Fruit fly (Drosophila melanogaster) whole organism, embryonic: ENCODE data around the gene CG5966.

Experiments
- ATbp ChIP-seq: fragments of 200-800 bp; sonication (Bioruptor generic); optimal IDR thresholded peaks from 2 replicates; lab custom pipeline; 2017; ENCODE audit warnings: missing biosample characterization, mild to moderate bottlenecking, missing genetic modification characterization, missing genetic modification reagents
- Atf3 ChIP-seq: fragments of 200-800 bp; sonication (Bioruptor generic); optimal IDR thresholded peaks from 3 replicates; lab custom pipeline; 2016; ENCODE audit warnings: missing biosample characterization, missing genetic modification characterization
- Awh ChIP-seq: fragments of 200-800 bp; sonication (Bioruptor generic); IDR thresholded peaks from 2 replicates; pipeline ENCODE4, ENCODE4 v1.3.6; 2022; ENCODE audit warnings: missing biosample characterization, missing genetic modification characterization
- Bgb ChIP-seq: fragments of 200-800 bp; sonication (Bioruptor generic); IDR thresholded peaks from 2 replicates; pipeline ENCODE4 v1.3.6; 2022; ENCODE audit warnings: missing biosample characterization, missing genetic modification characterization; ENCODE audit not compliant: partially characterized antibody
- C15 ChIP-seq: fragments of 200-800 bp; sonication (Bioruptor generic); IDR thresholded peaks from 3 replicates; pipeline ENCODE4 v1.3.6; 2022; ENCODE audit warnings: missing biosample characterization, missing genetic modification characterization
- CG10209 ChIP-seq: fragments of 200-800 bp; sonication (Bioruptor generic); optimal IDR thresholded peaks from 3 replicates; lab custom pipeline; 2017; ENCODE audit warnings: missing biosample characterization, mild to moderate bottlenecking, missing genetic modification characterization, missing genetic modification reagents
- CG10431 ChIP-seq: fragments of 200-800 bp; sonication (Bioruptor generic); optimal IDR thresholded peaks from 3 replicates; lab custom pipeline; 2018; ENCODE audit warnings: missing biosample characterization, mild to moderate bottlenecking, missing genetic modification characterization
- CG10654 ChIP-seq: fragments of 200-800 bp; sonication (Bioruptor generic); optimal IDR thresholded peaks from 2 replicates; lab custom pipeline; 2016; ENCODE audit warnings: missing biosample characterization, missing genetic modification characterization
- CG11696 ChIP-seq: fragments of 200-800 bp; sonication (Bioruptor generic); IDR thresholded peaks from 2 replicates; pipeline ENCODE4 v1.3.6; 2022; ENCODE audit warnings: missing biosample characterization, missing genetic modification characterization
- CG12391 ChIP-seq: fragments of 200-800 bp; sonication (Bioruptor generic); optimal IDR thresholded peaks from 3 replicates; lab custom pipeline; 2018; ENCODE audit warnings: missing biosample characterization, mild to moderate bottlenecking, missing genetic modification characterization, moderate library complexity
- CG14050 ChIP-seq: fragments of 200-800 bp; sonication (Bioruptor generic); IDR thresholded peaks from 3 replicates; pipeline ENCODE4 v1.3.6; 2022; ENCODE audit warnings: missing biosample characterization, missing genetic modification characterization
- CG3065 ChIP-seq: fragments of 200-800 bp; sonication (Bioruptor generic); optimal IDR thresholded peaks from 2 replicates; lab custom pipeline; 2016; ENCODE audit warnings: missing biosample characterization, missing genetic modification characterization
- CG31388 ChIP-seq: fragments of 200-800 bp; sonication (Bioruptor generic); optimal IDR thresholded peaks from 2 replicates; lab custom pipeline; 2016; ENCODE audit warnings: missing biosample characterization, missing genetic modification characterization
- CG32772 ChIP-seq: fragments of 200-800 bp; sonication (Bioruptor generic); IDR thresholded peaks from 2 replicates; pipeline ENCODE4 v1.3.6; 2022; ENCODE audit warnings: missing biosample characterization, missing genetic modification characterization
- CG6654 ChIP-seq: fragments of 200-800 bp; sonication (Bioruptor generic); optimal IDR thresholded peaks from 2 replicates; lab custom pipeline; 2017; ENCODE audit warnings: missing biosample characterization, mild to moderate bottlenecking, missing genetic modification characterization
- CG7556 ChIP-seq: fragments of 200-800 bp; sonication (Bioruptor generic); optimal IDR thresholded peaks from 2 replicates; lab custom pipeline; 2017; ENCODE audit warnings: missing biosample characterization, mild to moderate bottlenecking, missing genetic modification characterization
- CG7786 ChIP-seq: fragments of 200-800 bp; sonication (Bioruptor generic); optimal IDR thresholded peaks from 2 replicates; lab custom pipeline; 2016; ENCODE audit warnings: missing biosample characterization, missing genetic modification characterization
- CG7839 ChIP-seq: fragments of 200-800 bp; sonication (Bioruptor generic); optimal IDR thresholded peaks from 3 replicates; lab custom pipeline; 2018; ENCODE audit warnings: missing biosample characterization, mild to moderate bottlenecking, missing genetic modification characterization, moderate library complexity
- CG8089 ChIP-seq: fragments of 200-800 bp; sonication (Bioruptor generic); optimal IDR thresholded peaks from 3 replicates; lab custom pipeline; 2016; ENCODE audit warnings: missing biosample characterization, missing genetic modification characterization
- CG8388 ChIP-seq: fragments of 200-800 bp; sonication (Bioruptor generic); optimal IDR thresholded peaks from 2 replicates; lab custom pipeline; 2019; ENCODE audit warnings: missing biosample characterization, mild to moderate bottlenecking, missing genetic modification characterization, moderate library complexity
- Camta ChIP-seq: fragments of 200-800 bp; sonication (Bioruptor generic); optimal IDR thresholded peaks from 2 replicates; lab custom pipeline; 2016; ENCODE audit warnings: missing biosample characterization, missing genetic modification characterization
- Deaf1 ChIP-seq: fragments of 200-800 bp; optimal IDR thresholded peaks from 3 replicates; lab custom pipeline; 2019; ENCODE audit warnings: missing biosample characterization, mild to moderate bottlenecking, missing genetic modification characterization, moderate library complexity
- Dip2 ChIP-seq: fragments of 200-800 bp; sonication (Bioruptor generic); IDR thresholded peaks from 2 replicates; pipeline ENCODE4 v1.3.6; 2022; ENCODE audit warnings: missing biosample characterization, missing genetic modification characterization
- Fer3 ChIP-seq: fragments of 200-800 bp; sonication (Bioruptor generic); optimal IDR thresholded peaks from 2 replicates; lab custom pipeline; 2018; ENCODE audit warnings: missing biosample characterization, mild to moderate bottlenecking, missing genetic modification characterization, moderate library complexity
- Hey ChIP-seq: fragments of 200-800 bp; sonication (Bioruptor generic); optimal IDR thresholded peaks from 3 replicates; lab custom pipeline; 2018; ENCODE audit warnings: missing biosample characterization, mild to moderate bottlenecking, missing genetic modification characterization
- Hr78 ChIP-seq, 2 experiments: fragments of 200-800 bp in 1 of 2; fragments of >200 bp in 1 of 2; sonication (Bioruptor generic) in 1 of 2; optimal IDR thresholded peaks; 2 replicates each; lab custom pipeline; 2017 to 2019; ENCODE audit warnings: missing biosample characterization in 2 of 2, missing genetic modification characterization in 2 of 2, mild to moderate bottlenecking in 1 of 2, moderate library complexity in 1 of 2
- Lpt ChIP-seq: fragments of >200 bp; optimal IDR thresholded peaks from 2 replicates; lab custom pipeline; 2018; ENCODE audit warnings: missing biosample characterization, missing genetic modification characterization
- MESR4 ChIP-seq: fragments of 200-800 bp; sonication (Bioruptor generic); optimal IDR thresholded peaks from 2 replicates; lab custom pipeline; 2018; ENCODE audit warnings: missing biosample characterization, mild to moderate bottlenecking, missing genetic modification characterization, moderate library complexity
- NFAT ChIP-seq: fragments of 200-800 bp; sonication (Bioruptor generic); IDR thresholded peaks from 2 replicates; pipeline ENCODE4 v1.3.6; 2022; ENCODE audit warnings: missing biosample characterization, missing genetic modification characterization
- Oli ChIP-seq: fragments of 200-800 bp; sonication (Bioruptor generic); optimal IDR thresholded peaks from 2 replicates; lab custom pipeline; 2018; ENCODE audit warnings: missing biosample characterization, mild to moderate bottlenecking, missing genetic modification characterization, moderate library complexity
- Vsx1 ChIP-seq: fragments of 200-800 bp; sonication (Bioruptor generic); optimal IDR thresholded peaks from 2 replicates; lab custom pipeline; 2017; ENCODE audit warnings: missing biosample characterization, mild to moderate bottlenecking, missing genetic modification characterization, missing genetic modification reagents
- Xbp1 ChIP-seq: fragments of 200-800 bp; sonication (Bioruptor generic); optimal IDR thresholded peaks from 3 replicates; lab custom pipeline; 2016; ENCODE audit warnings: missing biosample characterization, mild to moderate bottlenecking, missing genetic modification characterization
- bab2 ChIP-seq: fragments of 200-800 bp; sonication (Bioruptor generic); optimal IDR thresholded peaks from 2 replicates; lab custom pipeline; 2016; ENCODE audit warnings: missing biosample characterization, missing genetic modification characterization
- cato ChIP-seq: fragments of 200-800 bp; sonication (Bioruptor generic); optimal IDR thresholded peaks from 2 replicates; lab custom pipeline; 2016; ENCODE audit warnings: missing biosample characterization, missing genetic modification characterization, borderline replicate concordance
- chm ChIP-seq: fragments of 200-800 bp; sonication (Bioruptor generic); IDR thresholded peaks from 2 replicates; pipeline ENCODE4 v1.3.6; 2022; ENCODE audit warnings: missing biosample characterization, missing genetic modification characterization
- crp ChIP-seq, 2 experiments: fragments of 200-800 bp; sonication (Bioruptor generic); optimal IDR thresholded peaks; 2 replicates in 1 of 2; 3 replicates in 1 of 2; lab custom pipeline; 2017; ENCODE audit warnings: missing biosample characterization in 2 of 2, missing genetic modification characterization in 2 of 2, mild to moderate bottlenecking in 1 of 2, moderate library complexity in 1 of 2
- da ChIP-seq: fragments of 200-800 bp; sonication (Bioruptor generic); optimal IDR thresholded peaks from 2 replicates; lab custom pipeline; 2016; ENCODE audit warnings: missing biosample characterization, missing genetic modification characterization
- dan ChIP-seq: fragments of 200-800 bp; sonication (Bioruptor generic); IDR thresholded peaks from 2 replicates; pipeline ENCODE4 v1.3.6; 2022; ENCODE audit warnings: missing biosample characterization, missing genetic modification characterization
- dati ChIP-seq: fragments of 200-800 bp; sonication (Bioruptor generic); IDR thresholded peaks from 2 replicates; pipeline ENCODE4 v1.3.6; 2022; ENCODE audit warnings: missing biosample characterization, missing genetic modification characterization
- hbn ChIP-seq: fragments of 200-800 bp; sonication (Bioruptor generic); IDR thresholded peaks from 2 replicates; pipeline ENCODE4 v1.3.6; 2022; ENCODE audit warnings: missing biosample characterization, missing genetic modification characterization; ENCODE audit not compliant: partially characterized antibody
- her ChIP-seq: fragments of 200-800 bp; sonication (Bioruptor generic); optimal IDR thresholded peaks from 2 replicates; lab custom pipeline; 2016; ENCODE audit warnings: missing biosample characterization, missing genetic modification characterization
- kay ChIP-seq: fragments of 200-800 bp; sonication (Bioruptor generic); optimal IDR thresholded peaks from 2 replicates; lab custom pipeline; 2016; ENCODE audit warnings: missing biosample characterization, missing genetic modification characterization
- lola ChIP-seq, 3 experiments: fragments of >200 bp in 2 of 3; fragments of 200-800 bp in 1 of 3; sonication (Bioruptor generic) in 1 of 3; optimal IDR thresholded peaks; 2 replicates each; lab custom pipeline; 2017 to 2019; ENCODE audit warnings: missing biosample characterization in 3 of 3, missing genetic modification characterization in 3 of 3, mild to moderate bottlenecking in 1 of 3, moderate library complexity in 1 of 3
- mam ChIP-seq: fragments of 200-800 bp; sonication (Bioruptor generic); optimal IDR thresholded peaks from 3 replicates; lab custom pipeline; 2016; ENCODE audit warnings: missing biosample characterization, missing genetic modification characterization
- oc ChIP-seq: fragments of 200-800 bp; sonication (Bioruptor generic); optimal IDR thresholded peaks from 2 replicates; lab custom pipeline; 2018; ENCODE audit warnings: missing biosample characterization, mild to moderate bottlenecking, missing genetic modification characterization, moderate library complexity
- row ChIP-seq: fragments of 200-800 bp; sonication (Bioruptor generic); IDR thresholded peaks from 3 replicates; pipeline ENCODE4 v1.3.6; 2022; ENCODE audit warnings: missing biosample characterization, missing genetic modification characterization
- tgo ChIP-seq: fragments of 200-800 bp; sonication (Bioruptor generic); IDR thresholded peaks from 3 replicates; pipeline ENCODE4 v1.3.6; 2022; ENCODE audit warnings: missing biosample characterization, missing genetic modification characterization
- tx ChIP-seq: fragments of 200-800 bp; sonication (Bioruptor generic); optimal IDR thresholded peaks from 2 replicates; lab custom pipeline; 2016; ENCODE audit warnings: missing biosample characterization, missing genetic modification characterization
- zen ChIP-seq: fragments of 200-800 bp; sonication (Bioruptor generic); optimal IDR thresholded peaks from 3 replicates; lab custom pipeline; 2018; ENCODE audit warnings: missing biosample characterization, mild to moderate bottlenecking, missing genetic modification characterization, moderate library complexity
- zf30C ChIP-seq: fragments of 200-800 bp; sonication (Bioruptor generic); optimal IDR thresholded peaks from 3 replicates; lab custom pipeline; 2018; ENCODE audit warnings: missing biosample characterization, mild to moderate bottlenecking, missing genetic modification characterization
- zfh2 ChIP-seq: fragments of 200-800 bp; sonication (Bioruptor generic); optimal IDR thresholded peaks from 2 replicates; lab custom pipeline; 2016; ENCODE audit warnings: missing biosample characterization, missing genetic modification characterization

Gene CG5966

dm6 chrX:5989368-5989767, 777 bp downstream of the CG5966 start (continued):
- TF ChIP-seq oc (tag; lab: Kevin White, UChicago) (peak; percentile 11), CG6654 (no peak), C15 (GFP tag; lab: Robert Waterston, UW) (no peak), zfh2 (GFP tag; lab: Kevin White, UChicago) (no peak), Oli (peak; percentile 61), CG8388 (peak; percentile 49), Bgb (GFP tag; lab: Robert Waterston, UW) (no peak), Lpt (GFP tag; lab: Kevin White, UChicago) (no peak), CG12391 (tag; lab: Kevin White, UChicago) (peak; percentile 52), Deaf1 (tag; lab: Kevin White, UChicago) (no peak), tgo (GFP tag; lab: Robert Waterston, UW) (peak; percentile 42; the same call in 1 of the 3 replicates), CG32772 (GFP tag; lab: Robert Waterston, UW) (0 out of 2 replicates have a peak, but pooled peaks have one; percentile 44), MESR4 (GFP tag; lab: Kevin White, UChicago) (no peak), Hey (tag; lab: Kevin White, UChicago) (no peak), CG10654 (no peak), CG7786 (GFP tag; lab: Kevin White, UChicago) (no peak), CG10431 (GFP tag; lab: Kevin White, UChicago) (no peak), CG7839 (tag; lab: Kevin White, UChicago) (peak; percentile 65), chm (GFP tag; lab: Robert Waterston, UW) (0 out of 2 replicates have a peak, but pooled peaks have one; percentile 42), lola (GFP tag; optimal IDR thresholded peaks at IDR 0.05; lab: Kevin White, UChicago) (peak in 1 of 3 experiments; percentile 27), CG31388 (GFP tag; lab: Kevin White, UChicago) (no peak), CG7556 (GFP tag; lab: Kevin White, UChicago) (peak; percentile 46), crp (GFP tag; optimal IDR thresholded peaks at IDR 0.05; lab: Kevin White, UChicago) (no peak), zen (tag; lab: Kevin White, UChicago) (no peak), Awh (GFP tag; lab: Robert Waterston, UW) (0 out of 2 replicates have a peak, but pooled peaks have one; percentile 37), mam (GFP tag; lab: Kevin White, UChicago) (no peak), CG14050 (peak; percentile 40; the same call in 2 of the 3 replicates), CG10209 (GFP tag; lab: Kevin White, UChicago) (peak; percentile 14), NFAT (GFP tag; lab: Robert Waterston, UW) (no peak), zf30C (GFP tag; lab: Kevin White, UChicago) (no peak), CG8089 (GFP tag; lab: Kevin White, UChicago) (no peak), Fer3 (tag; lab: Kevin White, UChicago) (peak; percentile 15), row (GFP tag; lab: Robert Waterston, UW) (peak; percentile 59), Vsx1 (GFP tag; lab: Kevin White, UChicago) (no peak), Xbp1 (GFP tag; lab: Kevin White, UChicago) (peak; percentile 40), hbn (no peak), Camta (GFP tag; lab: Kevin White, UChicago) (no peak), bab2 (no peak), Hr78 (GFP tag; optimal IDR thresholded peaks at IDR 0.05; lab: Kevin White, UChicago) (no peak), CG11696 (peak; percentile 72), ATbp (GFP tag; lab: Kevin White, UChicago) (peak; percentile 43), da (no peak), Atf3 (no peak), CG3065 (GFP tag; lab: Kevin White, UChicago) (no peak), dan (GFP tag; lab: Robert Waterston, UW) (no peak), Dip2 (GFP tag; lab: Robert Waterston, UW) (no peak), cato (GFP tag; lab: Kevin White, UChicago) (no peak), her (no peak), tx (GFP tag; lab: Kevin White, UChicago) (no peak), kay (GFP tag; lab: Kevin White, UChicago) (no peak), dati (GFP tag; lab: Robert Waterston, UW) (no peak)
